Fruit fly (Drosophila melanogaster) whole organism, prepupa: ENCODE results near the gene CG32248.

Experiments used
- Blimp-1 ChIP-seq: fragments of 200-800 bp; sonication (Bioruptor generic); optimal IDR thresholded peaks from 3 replicates; lab custom pipeline; 2017; ENCODE audit warnings: missing biosample characterization, missing genetic modification characterization, mild to moderate bottlenecking, moderate library complexity, missing genetic modification reagents
- CG34406 ChIP-seq: fragments of 200-800 bp; sonication (Bioruptor generic); optimal IDR thresholded peaks from 3 replicates; lab custom pipeline; 2016; ENCODE audit warnings: missing biosample characterization, missing genetic modification characterization
- CG6276 ChIP-seq: fragments of 200-800 bp; sonication (Bioruptor generic); optimal IDR thresholded peaks from 2 replicates; lab custom pipeline; 2017; ENCODE audit warnings: missing biosample characterization, mild to moderate bottlenecking, missing genetic modification characterization
- CG6854 ChIP-seq: fragments of 200-800 bp; sonication (Bioruptor generic); optimal IDR thresholded peaks from 2 replicates; lab custom pipeline; 2017; ENCODE audit warnings: missing biosample characterization, mild to moderate bottlenecking, missing genetic modification characterization
- Eip75B ChIP-seq: fragments of 200-800 bp; sonication (Bioruptor generic); optimal IDR thresholded peaks from 3 replicates; lab custom pipeline; 2016; ENCODE audit warnings: missing biosample characterization, missing genetic modification characterization
- Lpt ChIP-seq: fragments of 200-800 bp; sonication (Bioruptor generic); optimal IDR thresholded peaks from 3 replicates; lab custom pipeline; 2016; ENCODE audit warnings: missing biosample characterization, missing genetic modification characterization
- Sox15 ChIP-seq: fragments of 200-800 bp; sonication (Bioruptor generic); optimal IDR thresholded peaks from 3 replicates; lab custom pipeline; 2016; ENCODE audit warnings: missing biosample characterization, missing genetic modification characterization
- achi ChIP-seq: fragments of 200-800 bp; sonication (Bioruptor generic); optimal IDR thresholded peaks from 3 replicates; lab custom pipeline; 2016; ENCODE audit warnings: missing biosample characterization, missing genetic modification characterization

dm6 chr3L:4501406-4501805, 29.9 kb downstream of the CG32248 start:
- TF ChIP-seq CG6276 (GFP tag; lab: Kevin White, UChicago) (no peak), Eip75B (GFP tag; lab: Kevin White, UChicago) (no peak), achi (GFP tag; lab: Kevin White, UChicago) (no peak), CG6854 (GFP tag; lab: Kevin White, UChicago) (no peak), Lpt (GFP tag; lab: Kevin White, UChicago) (no peak), Blimp-1 (GFP tag; lab: Kevin White, UChicago) (no peak), CG34406 (GFP tag; lab: Kevin White, UChicago) (no peak), Sox15 (GFP tag; lab: Kevin White, UChicago) (no peak)
